Worm (Caenorhabditis elegans) whole organism, L1 larva: ENCODE data around the gene hsp-4.

Experiments used
- C34B4.2 ChIP-seq: sonication (generic microtip); optimal IDR thresholded peaks from 2 replicates; lab custom pipeline; 2017; ENCODE audit warnings: mild to moderate bottlenecking, missing genetic modification characterization, missing compliant biosample characterization
- Y116A8C.19 ChIP-seq: sonication (generic microtip); optimal IDR thresholded peaks from 2 replicates; lab custom pipeline; 2016; ENCODE audit warnings: missing compliant biosample characterization, missing genetic modification characterization, borderline replicate concordance
- alr-1 ChIP-seq: fragments of 200-800 bp; sonication (Bioruptor generic); optimal IDR thresholded peaks from 2 replicates; lab custom pipeline; 2018; ENCODE audit warnings: borderline replicate concordance, mild to moderate bottlenecking, missing genetic modification characterization, missing compliant biosample characterization
- aly-2 ChIP-seq: fragments of 150-350 bp; optimal IDR thresholded peaks from 2 replicates; lab custom pipeline; 2014; ENCODE audit warnings: missing biosample characterization, missing genetic modification characterization
- ama-1 ChIP-seq: fragments of 150-350 bp; optimal IDR thresholded peaks from 2 replicates; lab custom pipeline; 2014
- ceh-8 ChIP-seq: fragments of 200-800 bp; sonication (Bioruptor generic); optimal IDR thresholded peaks from 2 replicates; lab custom pipeline; 2018; ENCODE audit warnings: mild to moderate bottlenecking, missing genetic modification characterization, moderate library complexity, missing compliant biosample characterization
- ceh-82 ChIP-seq, 3 experiments: fragments of 150-350 bp in 1 of 3; sonication (generic microtip) in 2 of 3; optimal IDR thresholded peaks; 2 replicates each; lab custom pipeline; 2014 to 2017; ENCODE audit warnings: missing biosample characterization in 3 of 3, missing genetic modification characterization in 3 of 3
- dsc-1 ChIP-seq: sonication (generic microtip); optimal IDR thresholded peaks from 2 replicates; lab custom pipeline; 2016; ENCODE audit warnings: mild to moderate bottlenecking, missing genetic modification characterization, missing compliant biosample characterization
- efl-3 ChIP-seq: fragments of 200-800 bp; sonication (Bioruptor generic); optimal IDR thresholded peaks from 2 replicates; lab custom pipeline; 2018; ENCODE audit warnings: mild to moderate bottlenecking, missing genetic modification characterization, missing compliant biosample characterization
- egl-13 ChIP-seq: sonication (generic microtip); optimal IDR thresholded peaks from 2 replicates; lab custom pipeline; 2016; ENCODE audit warnings: missing genotype, missing genetic modification reagents, missing genetic modification characterization, missing compliant biosample characterization
- elt-3 ChIP-seq, 6 experiments: fragments of 150-350 bp in 1 of 6; sonication (generic microtip); optimal IDR thresholded peaks; 2 replicates each; lab custom pipeline; 2017 to 2018; ENCODE audit warnings: missing biosample characterization in 6 of 6, missing genetic modification characterization in 6 of 6, inconsistent platforms in 1 of 6
- ets-5 ChIP-seq: fragments of 200-800 bp; sonication (Bioruptor generic); IDR thresholded peaks from 2 replicates; pipeline ENCODE4 v1.3.6; 2022; ENCODE audit warnings: missing genetic modification characterization, missing compliant biosample characterization
- hlh-4 ChIP-seq: sonication (generic microtip); optimal IDR thresholded peaks from 2 replicates; lab custom pipeline; 2016; ENCODE audit warnings: mild to moderate bottlenecking, missing genetic modification characterization, missing compliant biosample characterization
- irx-1 ChIP-seq: sonication (generic microtip); optimal IDR thresholded peaks from 2 replicates; lab custom pipeline; 2016; ENCODE audit warnings: missing genetic modification characterization, missing compliant biosample characterization
- jun-1 ChIP-seq: fragments of 150-350 bp; optimal IDR thresholded peaks from 2 replicates; lab custom pipeline; 2014; ENCODE audit warnings: missing biosample characterization, missing genetic modification reagents, missing genetic modification characterization
- lin-39 ChIP-seq: fragments of 150-350 bp; optimal IDR thresholded peaks from 2 replicates; lab custom pipeline; 2014; ENCODE audit warnings: missing biosample characterization, missing genetic modification reagents, missing genetic modification characterization
- lir-3 ChIP-seq: sonication (generic microtip); optimal IDR thresholded peaks from 2 replicates; lab custom pipeline; 2016; ENCODE audit warnings: mild to moderate bottlenecking, missing genetic modification characterization, moderate library complexity, missing compliant biosample characterization; ENCODE audit not compliant: poor library complexity
- lsy-2 ChIP-seq, 2 experiments: fragments of 150-350 bp; optimal IDR thresholded peaks; 2 replicates each; lab custom pipeline; 2014; ENCODE audit warnings: missing biosample characterization in 2 of 2, missing genetic modification characterization in 2 of 2
- mep-1 ChIP-seq: fragments of 150-350 bp; optimal IDR thresholded peaks from 2 replicates; lab custom pipeline; 2014; ENCODE audit warnings: missing biosample characterization, missing genetic modification characterization
- nhr-11 ChIP-seq: fragments of 150-350 bp; optimal IDR thresholded peaks from 2 replicates; lab custom pipeline; 2014; ENCODE audit warnings: missing biosample characterization, missing genetic modification characterization
- nhr-19 ChIP-seq: fragments of 200-800 bp; sonication (Bioruptor generic); conservative IDR thresholded peaks from 2 replicates; pipeline ENCODE4 v1.3.6; 2022; ENCODE audit warnings: missing genetic modification characterization, missing compliant biosample characterization
- nhr-20 ChIP-seq: sonication (generic microtip); optimal IDR thresholded peaks from 2 replicates; lab custom pipeline; 2016; ENCODE audit warnings: mild to moderate bottlenecking, missing genetic modification characterization, missing compliant biosample characterization
- nhr-237 ChIP-seq: fragments of 150-350 bp; optimal IDR thresholded peaks from 2 replicates; lab custom pipeline; 2014; ENCODE audit warnings: missing biosample characterization, missing genetic modification characterization
- nhr-28 ChIP-seq: fragments of 150-350 bp; optimal IDR thresholded peaks from 2 replicates; lab custom pipeline; 2014; ENCODE audit warnings: missing biosample characterization, missing genetic modification characterization
- nhr-47 ChIP-seq: sonication (generic microtip); optimal IDR thresholded peaks from 2 replicates; lab custom pipeline; 2016; ENCODE audit warnings: mild to moderate bottlenecking, missing genetic modification characterization, moderate library complexity, missing compliant biosample characterization
- nhr-76 ChIP-seq: sonication (generic microtip); optimal IDR thresholded peaks from 2 replicates; lab custom pipeline; 2017; ENCODE audit warnings: missing biosample characterization, missing genetic modification characterization
- nhr-90 ChIP-seq: sonication (generic microtip); optimal IDR thresholded peaks from 2 replicates; lab custom pipeline; 2016; ENCODE audit warnings: mild to moderate bottlenecking, missing genetic modification characterization, missing compliant biosample characterization; ENCODE audit not compliant: poor library complexity
- pag-3 ChIP-seq: sonication (generic microtip); optimal IDR thresholded peaks from 2 replicates; lab custom pipeline; 2017; ENCODE audit warnings: missing genetic modification characterization, mild to moderate bottlenecking, missing compliant biosample characterization, antibody characterized with exemption, borderline replicate concordance; ENCODE audit not compliant: insufficient read depth
- rnt-1 ChIP-seq: sonication (generic microtip); optimal IDR thresholded peaks from 2 replicates; lab custom pipeline; 2016; ENCODE audit warnings: mild to moderate bottlenecking, missing genetic modification characterization, moderate library complexity, missing compliant biosample characterization
- sptf-1 ChIP-seq: fragments of 150-350 bp; optimal IDR thresholded peaks from 2 replicates; lab custom pipeline; 2014; ENCODE audit warnings: missing biosample characterization, missing genetic modification characterization
- sup-37 ChIP-seq: fragments of 200-800 bp; sonication (Bioruptor generic); optimal IDR thresholded peaks from 2 replicates; lab custom pipeline; 2018; ENCODE audit warnings: mild to moderate bottlenecking, missing genetic modification characterization, missing compliant biosample characterization
- tbx-2 ChIP-seq: sonication (generic microtip); optimal IDR thresholded peaks from 2 replicates; lab custom pipeline; 2016; ENCODE audit warnings: missing genetic modification characterization, missing compliant biosample characterization
- tlp-1 ChIP-seq: fragments of 150-350 bp; optimal IDR thresholded peaks from 2 replicates; lab custom pipeline; 2014; ENCODE audit warnings: missing biosample characterization, missing genetic modification characterization
- vab-15 ChIP-seq: sonication (generic microtip); optimal IDR thresholded peaks from 2 replicates; lab custom pipeline; 2017; ENCODE audit warnings: missing genotype, mild to moderate bottlenecking, missing genetic modification characterization, missing compliant biosample characterization
- xbp-1 ChIP-seq: sonication (generic microtip); optimal IDR thresholded peaks from 2 replicates; lab custom pipeline; 2016; ENCODE audit warnings: missing genetic modification characterization, missing compliant biosample characterization
- zip-4 ChIP-seq: fragments of 200-800 bp; sonication (Bioruptor generic); optimal IDR thresholded peaks from 2 replicates; lab custom pipeline; 2018; ENCODE audit warnings: mild to moderate bottlenecking, missing genetic modification characterization, moderate library complexity, missing compliant biosample characterization
- ztf-4 ChIP-seq: fragments of 150-350 bp; optimal IDR thresholded peaks from 2 replicates; lab custom pipeline; 2014; ENCODE audit warnings: missing biosample characterization, missing genetic modification characterization

Gene hsp-4

ce11 chrII:7301670-7302151, 50.7 kb downstream of the hsp-4 start, which contains the start of gene cul-4 (continued):
- TF ChIP-seq nhr-20 (tag; lab: Kevin White, UChicago): peak; percentile 85
- peak; percentile 64 to 72 (median 72) for TF ChIP-seq ceh-82 (tag; optimal IDR thresholded peaks at IDR 0.05; lab: Kevin White, UChicago)
- TF ChIP-seq dsc-1 (tag; lab: Kevin White, UChicago): peak; percentile 77
- TF ChIP-seq ets-5 (GFP tag; lab: Robert Waterston, UW): no peak
- TF ChIP-seq elt-3 (tag; optimal IDR thresholded peaks at IDR 0.05; lab: Kevin White, UChicago): peak in 2 of 6 experiments; percentile 21 to 61
- peak; percentile 37 for TF ChIP-seq lin-39
- peak; percentile 72 for TF ChIP-seq irx-1
- TF ChIP-seq ama-1 (lab: Kevin White, UChicago): no peak
- TF ChIP-seq C34B4.2 (tag; lab: Kevin White, UChicago): no peak
- TF ChIP-seq nhr-28 (tag; lab: Kevin White, UChicago): no peak
- TF ChIP-seq pag-3 (tag; lab: Kevin White, UChicago): no peak
- peak; percentile 85 for TF ChIP-seq lir-3 (tag; lab: Kevin White, UChicago)
- TF ChIP-seq sup-37: peak; percentile 12
- no peak for TF ChIP-seq nhr-76
- TF ChIP-seq egl-13 (tag; lab: Kevin White, UChicago): peak; percentile 65
- TF ChIP-seq tbx-2 (tag; lab: Kevin White, UChicago): no peak
- TF ChIP-seq zip-4: peak; percentile 41
- TF ChIP-seq alr-1 (tag; lab: Kevin White, UChicago): no peak
- TF ChIP-seq tlp-1 (tag; lab: Kevin White, UChicago): no peak
- TF ChIP-seq nhr-90 (tag; lab: Kevin White, UChicago): peak; percentile 81
- peak; percentile 60 for TF ChIP-seq jun-1 (tag; lab: Kevin White, UChicago)
- peak; percentile 85 for TF ChIP-seq xbp-1 (tag; lab: Kevin White, UChicago)
- peak; percentile 82 for TF ChIP-seq nhr-19 (GFP tag; lab: Robert Waterston, UW)
- no peak for TF ChIP-seq aly-2 (tag; lab: Kevin White, UChicago)
- peak; percentile 46 for TF ChIP-seq ceh-8 (GFP tag; lab: Kevin White, UChicago)
- TF ChIP-seq rnt-1 (tag; lab: Kevin White, UChicago): peak; percentile 83
- TF ChIP-seq lsy-2 (tag; optimal IDR thresholded peaks at IDR 0.05; lab: Kevin White, UChicago): peak; percentile 84 to 88
- TF ChIP-seq sptf-1 (tag; lab: Kevin White, UChicago): no peak
- no peak for TF ChIP-seq efl-3 (GFP tag; lab: Kevin White, UChicago)
- TF ChIP-seq vab-15: no peak
- no peak for TF ChIP-seq Y116A8C.19 (tag; lab: Kevin White, UChicago)
- no peak for TF ChIP-seq nhr-11 (tag; lab: Kevin White, UChicago)
- TF ChIP-seq mep-1 (tag; lab: Kevin White, UChicago): peak; percentile 90
- peak; percentile 37 for TF ChIP-seq ztf-4 (tag; lab: Kevin White, UChicago)
- TF ChIP-seq nhr-47 (tag; lab: Kevin White, UChicago): no peak
- no peak for TF ChIP-seq nhr-237
- no peak for TF ChIP-seq hlh-4 (tag; lab: Kevin White, UChicago)
